Worm (Caenorhabditis elegans) whole organism, L3 larva: ENCODE data around the gene C13A2.3.

Experiments used
- ceh-9 ChIP-seq: sonication (generic microtip); optimal IDR thresholded peaks from 2 replicates; lab custom pipeline; 2018; ENCODE audit warnings: missing biosample characterization, missing genetic modification characterization
- daf-12 ChIP-seq: fragments of 150-350 bp; optimal IDR thresholded peaks from 2 replicates; lab custom pipeline; 2014; ENCODE audit warnings: missing biosample characterization, missing genetic modification reagents, missing genetic modification characterization
- elt-1 ChIP-seq: fragments of 150-350 bp; optimal IDR thresholded peaks from 2 replicates; lab custom pipeline; 2014; ENCODE audit warnings: missing biosample characterization, missing genetic modification characterization
- elt-2 ChIP-seq: sonication (generic microtip); optimal IDR thresholded peaks from 2 replicates; lab custom pipeline; 2016; ENCODE audit warnings: missing genetic modification reagents, mild to moderate bottlenecking, missing genetic modification characterization, missing compliant biosample characterization
- lin-39 ChIP-seq: fragments of 150-350 bp; optimal IDR thresholded peaks from 2 replicates; lab custom pipeline; 2018; ENCODE audit warnings: missing biosample characterization, missing genetic modification reagents, missing genetic modification characterization
- nhr-12 ChIP-seq: fragments of 150-350 bp; optimal IDR thresholded peaks from 2 replicates; lab custom pipeline; 2014; ENCODE audit warnings: missing biosample characterization, missing genetic modification characterization
- pha-4 ChIP-seq: fragments of 150-350 bp; optimal IDR thresholded peaks from 2 replicates; lab custom pipeline; 2014; ENCODE audit warnings: missing biosample characterization, missing genetic modification reagents, missing genetic modification characterization
- snpc-4 ChIP-seq: fragments of 150-350 bp; optimal IDR thresholded peaks from 2 replicates; lab custom pipeline; 2014; ENCODE audit warnings: missing biosample characterization, missing genetic modification characterization
- tbx-2 ChIP-seq: sonication (generic microtip); optimal IDR thresholded peaks from 2 replicates; lab custom pipeline; 2016; ENCODE audit warnings: mild to moderate bottlenecking, missing genetic modification characterization, missing compliant biosample characterization
- unc-62 ChIP-seq: fragments of 150-350 bp; sonication (generic microtip); optimal IDR thresholded peaks from 4 replicates; lab custom pipeline; 2014; ENCODE audit warnings: missing biosample characterization, missing genetic modification reagents, missing genetic modification characterization

- TF ChIP-seq unc-62 (GFP tag; lab: Kevin White, UChicago) (no peak), ceh-9 (tag; lab: Kevin White, UChicago) (no peak), tbx-2 (tag; lab: Kevin White, UChicago) (no peak), snpc-4 (tag; lab: Kevin White, UChicago) (no peak), elt-2 (tag; lab: Kevin White, UChicago) (no peak), nhr-12 (tag; lab: Kevin White, UChicago) (no peak), lin-39 (tag; lab: Kevin White, UChicago) (no peak), elt-1 (tag; lab: Kevin White, UChicago) (no peak), daf-12 (tag; lab: Kevin White, UChicago) (no peak), pha-4 (tag; lab: Kevin White, UChicago) (no peak)
Measured at ce11 chrV:7313233-7313632, 31.1 kb downstream of the C13A2.3 start, which contains the start of gene srx-6.
